In the genomic region with DNA sequence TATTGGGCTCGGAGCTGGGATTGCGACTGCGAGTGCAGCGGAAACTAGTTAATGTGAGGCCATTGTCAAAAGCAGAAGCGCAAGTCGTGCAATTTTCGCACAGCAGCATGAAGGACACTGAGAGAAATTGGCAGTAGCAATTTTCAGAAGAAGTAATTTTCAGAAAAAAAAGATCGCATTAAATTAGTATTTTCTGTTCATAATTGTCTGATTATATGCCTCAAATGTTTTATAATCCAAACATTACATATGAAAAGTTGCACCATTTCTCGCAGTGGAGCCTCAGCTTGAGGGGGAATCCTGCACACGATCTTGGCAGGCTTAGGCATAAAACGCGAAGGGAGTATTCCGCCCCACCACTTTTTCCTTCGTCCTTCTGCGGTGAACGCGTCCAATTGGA, we compare ENCODE assay signal across 1 fruit fly cellular context.
TF ChIP-seq lines count a peak whose summit lies in the region.

No protein-coding gene starts in this region.

TF ChIP-seq in whole organism, embryonic, 481 proteins besides CTCF, POLR2A, EP300 and RAD21 (continued from another document):
- TF ChIP-seq GATAe (GFP tag; conservative IDR thresholded peaks at IDR 0.05; lab: Robert Waterston, UW) = no peak
- TF ChIP-seq CG33213 (GFP tag; optimal IDR thresholded peaks at IDR 0.05; lab: Kevin White, UChicago) = peak; percentile 43
- peak; percentile 68 for TF ChIP-seq Xbp1 (GFP tag; optimal IDR thresholded peaks at IDR 0.05; lab: Kevin White, UChicago)
- TF ChIP-seq CG5953 (GFP tag; IDR thresholded peaks at IDR 0.05; lab: Robert Waterston, UW) = no peak
- no peak for TF ChIP-seq CG13123 (GFP tag; optimal IDR thresholded peaks at IDR 0.05; lab: Kevin White, UChicago)
- TF ChIP-seq CG14710 (tag; optimal IDR thresholded peaks at IDR 0.05; lab: Kevin White, UChicago) = peak; percentile 49
- TF ChIP-seq CG3163 (GFP tag; optimal IDR thresholded peaks at IDR 0.05; lab: Kevin White, UChicago) = no peak
- TF ChIP-seq croc (GFP tag; conservative IDR thresholded peaks at IDR 0.05; lab: Robert Waterston, UW) = peak; percentile 60; the same call in 2 of the 3 replicates
- TF ChIP-seq gsb-n (tag; optimal IDR thresholded peaks at IDR 0.05; lab: Kevin White, UChicago) = peak; percentile 75
- no peak for TF ChIP-seq HLH54F (GFP tag; optimal IDR thresholded peaks at IDR 0.05; lab: Kevin White, UChicago)
- TF ChIP-seq Max (GFP tag; optimal IDR thresholded peaks at IDR 0.05; lab: Kevin White, UChicago) = peak; percentile 43
- TF ChIP-seq ind (GFP tag; optimal IDR thresholded peaks at IDR 0.05; lab: Kevin White, UChicago) = peak; percentile 58
- TF ChIP-seq stwl (tag; optimal IDR thresholded peaks at IDR 0.05; lab: Kevin White, UChicago) = peak; percentile 29
- peak; percentile 8 for TF ChIP-seq CrebB (tag; optimal IDR thresholded peaks at IDR 0.05; lab: Kevin White, UChicago)
- TF ChIP-seq CG10209 (GFP tag; optimal IDR thresholded peaks at IDR 0.05; lab: Kevin White, UChicago) = peak; percentile 43
- peak; percentile 23 for TF ChIP-seq CG18619 (GFP tag; optimal IDR thresholded peaks at IDR 0.05; lab: Kevin White, UChicago)
- no peak for TF ChIP-seq Fer1 (GFP tag; optimal IDR thresholded peaks at IDR 0.05; lab: Kevin White, UChicago)
- peak; percentile 72; the same call in 1 of the 2 replicates for TF ChIP-seq chm (GFP tag; IDR thresholded peaks at IDR 0.05; lab: Robert Waterston, UW)
- TF ChIP-seq lab (GFP tag; optimal IDR thresholded peaks at IDR 0.05; lab: Kevin White, UChicago) = peak; percentile 42
- peak; percentile 8 for TF ChIP-seq Sry-δ (GFP tag; optimal IDR thresholded peaks at IDR 0.05; lab: Kevin White, UChicago)
- no peak for TF ChIP-seq YL-1 (GFP tag; optimal IDR thresholded peaks at IDR 0.05; lab: Kevin White, UChicago)
- TF ChIP-seq Hr51 (GFP tag; optimal IDR thresholded peaks at IDR 0.05; lab: Kevin White, UChicago) = peak in 1 of 2 experiments; percentile 37
- TF ChIP-seq Bteb2 (GFP tag; optimal IDR thresholded peaks at IDR 0.05; lab: Kevin White, UChicago) = peak; percentile 14
- peak; percentile 70 for TF ChIP-seq pum (GFP tag; optimal IDR thresholded peaks at IDR 0.05; lab: Kevin White, UChicago)
- no peak for TF ChIP-seq gro (GFP tag; optimal IDR thresholded peaks at IDR 0.05; lab: Kevin White, UChicago)
- TF ChIP-seq CG17361 (GFP tag; IDR thresholded peaks at IDR 0.05; lab: Robert Waterston, UW) = peak; percentile 47; the same call in 2 of the 3 replicates
- TF ChIP-seq mirr (GFP tag; optimal IDR thresholded peaks at IDR 0.05; lab: Kevin White, UChicago) = no peak
- TF ChIP-seq Nf-YC (tag; optimal IDR thresholded peaks at IDR 0.05; lab: Kevin White, UChicago) = no peak
- peak; percentile 75 for TF ChIP-seq CG17328 (GFP tag; IDR thresholded peaks at IDR 0.05; lab: Robert Waterston, UW)
- peak; percentile 79 for TF ChIP-seq sisA (GFP tag; IDR thresholded peaks at IDR 0.05; lab: Robert Waterston, UW)
- TF ChIP-seq CG10267 (tag; optimal IDR thresholded peaks at IDR 0.05; lab: Kevin White, UChicago) = peak; percentile 30
- TF ChIP-seq CG13775 (GFP tag; optimal IDR thresholded peaks at IDR 0.05; lab: Kevin White, UChicago) = peak; percentile 35
- no peak for TF ChIP-seq slou (GFP tag; optimal IDR thresholded peaks at IDR 0.05; lab: Kevin White, UChicago)
- no peak for TF ChIP-seq CG10543 (GFP tag; optimal IDR thresholded peaks at IDR 0.05; lab: Kevin White, UChicago)
- peak in 1 of 2 experiments; percentile 90 for TF ChIP-seq bsh (GFP tag; optimal IDR thresholded peaks at IDR 0.05; lab: Kevin White, UChicago)
- peak; percentile 20 for TF ChIP-seq CG9727 (GFP tag; optimal IDR thresholded peaks at IDR 0.05; lab: Kevin White, UChicago)
- peak; percentile 59 for TF ChIP-seq CG4730 (GFP tag; IDR thresholded peaks at IDR 0.05; lab: Robert Waterston, UW)
- peak; percentile 56 for TF ChIP-seq Spps (tag; optimal IDR thresholded peaks at IDR 0.05; lab: Kevin White, UChicago)
- 0 out of 3 replicates have a peak, but pooled peaks have one; percentile 40 for TF ChIP-seq ase (GFP tag; IDR thresholded peaks at IDR 0.05; lab: Robert Waterston, UW)
- peak; percentile 80 for TF ChIP-seq Med (GFP tag; lab: Kevin White, UChicago)
- TF ChIP-seq CG5245 (GFP tag; optimal IDR thresholded peaks at IDR 0.05; lab: Kevin White, UChicago) = peak; percentile 52
- TF ChIP-seq her (GFP tag; optimal IDR thresholded peaks at IDR 0.05; lab: Kevin White, UChicago) = peak; percentile 5
- TF ChIP-seq CG6683 (GFP tag; optimal IDR thresholded peaks at IDR 0.05; lab: Kevin White, UChicago) = no peak
- peak; percentile 67 for TF ChIP-seq fd96Cb (tag; optimal IDR thresholded peaks at IDR 0.05; lab: Kevin White, UChicago)
- peak; percentile 68 for TF ChIP-seq phol (tag; optimal IDR thresholded peaks at IDR 0.05; lab: Kevin White, UChicago)
- TF ChIP-seq Pdp1 (GFP tag; optimal IDR thresholded peaks at IDR 0.05; lab: Kevin White, UChicago) = peak; percentile 26 to 39
- TF ChIP-seq cad (GFP tag; optimal IDR thresholded peaks at IDR 0.05; lab: Kevin White, UChicago) = no peak
- TF ChIP-seq Ssrp (tag; optimal IDR thresholded peaks at IDR 0.05; lab: Kevin White, UChicago) = peak; percentile 62
- peak; percentile 46 for TF ChIP-seq CG9609 (GFP tag; optimal IDR thresholded peaks at IDR 0.05; lab: Kevin White, UChicago)
- TF ChIP-seq CG9876 (GFP tag; optimal IDR thresholded peaks at IDR 0.05; lab: Kevin White, UChicago) = peak; percentile 33
- peak in 1 of 3 experiments; percentile 80 for TF ChIP-seq lola (GFP tag; optimal IDR thresholded peaks at IDR 0.05; lab: Kevin White, UChicago)
- TF ChIP-seq sens-2 (GFP tag; IDR thresholded peaks at IDR 0.05; lab: Robert Waterston, UW) = peak; percentile 64
- TF ChIP-seq HLH3B (GFP tag; IDR thresholded peaks at IDR 0.05; lab: Robert Waterston, UW) = peak; percentile 69
- TF ChIP-seq mam (GFP tag; optimal IDR thresholded peaks at IDR 0.05; lab: Kevin White, UChicago) = no peak
- no peak for TF ChIP-seq grn (GFP tag; optimal IDR thresholded peaks at IDR 0.05; lab: Kevin White, UChicago)
- peak; percentile 30 for TF ChIP-seq en (GFP tag; optimal IDR thresholded peaks at IDR 0.05; lab: Kevin White, UChicago)
- TF ChIP-seq Fer3 (tag; optimal IDR thresholded peaks at IDR 0.05; lab: Kevin White, UChicago) = no peak
- peak; percentile 52 for TF ChIP-seq oc (tag; optimal IDR thresholded peaks at IDR 0.05; lab: Kevin White, UChicago)
- TF ChIP-seq CG7928 (GFP tag; optimal IDR thresholded peaks at IDR 0.05; lab: Kevin White, UChicago) = no peak
- TF ChIP-seq Ada2b (GFP tag; IDR thresholded peaks at IDR 0.05; lab: Robert Waterston, UW) = peak; percentile 37; the same call in 1 of the 2 replicates
- TF ChIP-seq Dfd (GFP tag; optimal IDR thresholded peaks at IDR 0.05; lab: Kevin White, UChicago) = no peak
- TF ChIP-seq CG15514 (GFP tag; optimal IDR thresholded peaks at IDR 0.05; lab: Kevin White, UChicago) = no peak
- peak; percentile 27 for TF ChIP-seq CG7745 (tag; optimal IDR thresholded peaks at IDR 0.05; lab: Kevin White, UChicago)
- no peak for TF ChIP-seq D (optimal IDR thresholded peaks at IDR 0.05; lab: Kevin White, UChicago)
- peak; percentile 74 for TF ChIP-seq D (GFP tag; optimal IDR thresholded peaks at IDR 0.05; lab: Kevin White, UChicago)
- TF ChIP-seq CG14860 (GFP tag; IDR thresholded peaks at IDR 0.05; lab: Robert Waterston, UW; ENCODE audit: partially characterized antibody) = no peak
- no peak for TF ChIP-seq CG9797 (GFP tag; optimal IDR thresholded peaks at IDR 0.05; lab: Kevin White, UChicago)
- TF ChIP-seq ci (GFP tag; IDR thresholded peaks at IDR 0.05; lab: Robert Waterston, UW) = peak; percentile 75
- peak; percentile 40 for TF ChIP-seq CG10462 (GFP tag; optimal IDR thresholded peaks at IDR 0.05; lab: Kevin White, UChicago)
- TF ChIP-seq CG6272 (GFP tag; IDR thresholded peaks at IDR 0.05; lab: Robert Waterston, UW) = 0 out of 2 replicates have a peak, but pooled peaks have one; percentile 15
- peak; percentile 33 for TF ChIP-seq maf-S (GFP tag; optimal IDR thresholded peaks at IDR 0.05; lab: Kevin White, UChicago)
- TF ChIP-seq disco-r (GFP tag; optimal IDR thresholded peaks at IDR 0.05; lab: Kevin White, UChicago) = peak; percentile 3
- TF ChIP-seq unpg (GFP tag; optimal IDR thresholded peaks at IDR 0.05; lab: Kevin White, UChicago) = peak; percentile 72
- TF ChIP-seq Hsf (GFP tag; optimal IDR thresholded peaks at IDR 0.05; lab: Kevin White, UChicago) = peak; percentile 65
- TF ChIP-seq Gug (GFP tag; IDR thresholded peaks at IDR 0.05; lab: Robert Waterston, UW) = peak; percentile 11; the same call in 1 of the 4 replicates
- TF ChIP-seq CG34422 (GFP tag; IDR thresholded peaks at IDR 0.05; lab: Robert Waterston, UW) = peak; percentile 63; the same call in 2 of the 3 replicates
- peak; percentile 89 for TF ChIP-seq ara (GFP tag; IDR thresholded peaks at IDR 0.05; lab: Robert Waterston, UW)
- TF ChIP-seq CG17385 (GFP tag; optimal IDR thresholded peaks at IDR 0.05; lab: Kevin White, UChicago) = peak; percentile 52
- TF ChIP-seq CG8281 (tag; optimal IDR thresholded peaks at IDR 0.05; lab: Kevin White, UChicago) = no peak
- peak; percentile 81 for TF ChIP-seq zf30C (GFP tag; optimal IDR thresholded peaks at IDR 0.05; lab: Kevin White, UChicago)
- no peak for TF ChIP-seq zen2 (GFP tag; IDR thresholded peaks at IDR 0.05; lab: Robert Waterston, UW; ENCODE audit: partially characterized antibody)
- no peak for TF ChIP-seq Trl (optimal IDR thresholded peaks at IDR 0.05; lab: Kevin White, UChicago)
- peak; percentile 69 for TF ChIP-seq Trl (GFP tag; optimal IDR thresholded peaks at IDR 0.05; lab: Kevin White, UChicago)
- TF ChIP-seq tgo (GFP tag; IDR thresholded peaks at IDR 0.05; lab: Robert Waterston, UW) = peak; percentile 26; the same call in 1 of the 3 replicates
- peak; percentile 67 for TF ChIP-seq CG15696 (tag; optimal IDR thresholded peaks at IDR 0.05; lab: Kevin White, UChicago)
- TF ChIP-seq CG4360 (GFP tag; IDR thresholded peaks at IDR 0.05; lab: Robert Waterston, UW) = peak; percentile 31; the same call in 1 of the 2 replicates
- peak; percentile 13 for TF ChIP-seq NK7.1 (GFP tag; optimal IDR thresholded peaks at IDR 0.05; lab: Kevin White, UChicago)
- TF ChIP-seq CG2712 (tag; optimal IDR thresholded peaks at IDR 0.05; lab: Kevin White, UChicago) = peak; percentile 83
- TF ChIP-seq CG7357 (GFP tag; IDR thresholded peaks at IDR 0.05; lab: Robert Waterston, UW) = peak; percentile 55; the same call in 1 of the 3 replicates
- peak; percentile 12 for TF ChIP-seq CG12659 (GFP tag; optimal IDR thresholded peaks at IDR 0.05; lab: Kevin White, UChicago)
- TF ChIP-seq dpn (GFP tag; optimal IDR thresholded peaks at IDR 0.05; lab: Kevin White, UChicago) = peak; percentile 5 to 44
- peak; percentile 54 for TF ChIP-seq CG17359 (tag; optimal IDR thresholded peaks at IDR 0.05; lab: Kevin White, UChicago)
- TF ChIP-seq vvl (GFP tag; IDR thresholded peaks at IDR 0.05; lab: Robert Waterston, UW) = peak; percentile 68
- peak; percentile 76 for TF ChIP-seq CG8388 (GFP tag; optimal IDR thresholded peaks at IDR 0.05; lab: Kevin White, UChicago)
- TF ChIP-seq sim (GFP tag; IDR thresholded peaks at IDR 0.05; lab: Robert Waterston, UW) = peak; percentile 67
- TF ChIP-seq hkb (optimal IDR thresholded peaks at IDR 0.05; lab: Kevin White, UChicago) = no peak
- peak; percentile 58 for TF ChIP-seq hkb (GFP tag; IDR thresholded peaks at IDR 0.05; lab: Robert Waterston, UW)
- TF ChIP-seq sqz (GFP tag; optimal IDR thresholded peaks at IDR 0.05; lab: Kevin White, UChicago) = peak; percentile 31
- TF ChIP-seq CG10147 (GFP tag; optimal IDR thresholded peaks at IDR 0.05; lab: Kevin White, UChicago) = no peak
- peak; percentile 82 for TF ChIP-seq gem (tag; optimal IDR thresholded peaks at IDR 0.05; lab: Kevin White, UChicago)
- TF ChIP-seq CG8359 (GFP tag; optimal IDR thresholded peaks at IDR 0.05; lab: Kevin White, UChicago; ENCODE audit: borderline replicate concordance) = peak; percentile 44
- TF ChIP-seq CG2875 (GFP tag; optimal IDR thresholded peaks at IDR 0.05; lab: Kevin White, UChicago) = peak; percentile 66
- no peak for TF ChIP-seq Sin3A (optimal IDR thresholded peaks at IDR 0.05; lab: Kevin White, UChicago)
- peak; percentile 57; the same call in 1 of the 2 replicates for TF ChIP-seq peb (GFP tag; IDR thresholded peaks at IDR 0.05; lab: Robert Waterston, UW)
- TF ChIP-seq ATbp (GFP tag; optimal IDR thresholded peaks at IDR 0.05; lab: Kevin White, UChicago) = peak; percentile 66
- TF ChIP-seq wek (GFP tag; optimal IDR thresholded peaks at IDR 0.05; lab: Kevin White, UChicago) = peak; percentile 18
- peak; percentile 44 for TF ChIP-seq Hr3 (GFP tag; optimal IDR thresholded peaks at IDR 0.05; lab: Kevin White, UChicago)
- no peak for TF ChIP-seq so (GFP tag; IDR thresholded peaks at IDR 0.05; lab: Robert Waterston, UW)
- no peak for TF ChIP-seq unc-4 (GFP tag; IDR thresholded peaks at IDR 0.05; lab: Robert Waterston, UW; ENCODE audit: partially characterized antibody)
- TF ChIP-seq fd3F (GFP tag; optimal IDR thresholded peaks at IDR 0.05; lab: Kevin White, UChicago) = no peak
- TF ChIP-seq Abd-B (GFP tag; optimal IDR thresholded peaks at IDR 0.05; lab: Kevin White, UChicago) = peak; percentile 37
- peak; percentile 19 for TF ChIP-seq CG1233 (GFP tag; optimal IDR thresholded peaks at IDR 0.05; lab: Kevin White, UChicago)
- TF ChIP-seq dysf (GFP tag; IDR thresholded peaks at IDR 0.05; lab: Robert Waterston, UW) = peak; percentile 56; the same call in 2 of the 3 replicates
- peak; percentile 65 for TF ChIP-seq jumu (GFP tag; optimal IDR thresholded peaks at IDR 0.05; lab: Kevin White, UChicago)
- peak; percentile 71 for TF ChIP-seq slp2 (GFP tag; optimal IDR thresholded peaks at IDR 0.05; lab: Kevin White, UChicago)
- TF ChIP-seq CG10654 (GFP tag; optimal IDR thresholded peaks at IDR 0.05; lab: Kevin White, UChicago) = peak; percentile 4
- TF ChIP-seq danr (GFP tag; IDR thresholded peaks at IDR 0.05; lab: Robert Waterston, UW) = 0 out of 2 replicates have a peak, but pooled peaks have one; percentile 19
